Worm (Caenorhabditis elegans): Measurements from ENCODE around the gene gsr-1.

Gene gsr-1

DNA sequence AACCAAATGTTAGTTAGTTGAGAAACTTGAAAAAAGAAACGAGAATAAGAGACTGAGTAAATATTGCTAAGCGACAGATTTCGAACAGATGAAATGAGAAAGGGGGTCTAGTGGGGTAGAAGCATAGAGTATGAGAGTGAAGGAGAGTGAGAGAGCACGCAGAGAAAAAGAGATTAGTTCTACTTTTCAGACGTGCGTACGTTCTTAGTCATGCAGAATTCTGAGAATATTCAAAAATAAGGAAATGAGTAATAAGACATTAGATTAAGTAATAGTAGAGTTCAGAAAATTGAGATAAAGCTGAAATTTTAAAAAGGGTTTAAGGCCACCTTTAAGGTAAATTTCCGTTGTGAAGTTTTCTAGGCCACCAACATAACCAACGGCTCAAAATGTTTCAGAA lies 20.3 kb downstream of the gsr-1 start:
- TF ChIP-seq pax-1 (tag; optimal IDR thresholded peaks at IDR 0.05) (peak; percentile 15), ceh-22 (tag; optimal IDR thresholded peaks at IDR 0.05) (no peak)

DNA sequence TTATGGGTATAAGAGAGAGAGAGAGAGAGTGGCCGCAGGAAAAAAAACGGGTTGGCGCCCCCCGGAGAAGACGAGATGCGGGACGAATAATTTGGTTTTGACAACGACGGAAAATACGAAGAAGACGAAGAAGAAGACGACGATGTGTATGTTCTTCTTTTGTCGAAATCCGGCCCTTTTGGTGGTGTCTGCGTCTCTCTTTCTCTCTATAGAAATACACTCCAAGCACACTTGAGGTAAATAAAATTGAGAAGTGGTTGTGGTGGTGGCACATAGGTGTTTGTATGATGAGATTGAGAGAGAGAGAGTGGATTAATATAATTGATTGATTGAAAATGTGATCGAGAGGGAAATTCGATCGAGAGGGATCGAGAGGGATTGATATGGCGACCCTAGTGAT lies 22.1 kb downstream of the gsr-1 start:
- no peak for TF ChIP-seq zip-5 (tag; optimal IDR thresholded peaks at IDR 0.05)
- TF ChIP-seq ceh-14 (tag; optimal IDR thresholded peaks at IDR 0.05) = no peak
- TF ChIP-seq rnt-1 (tag; optimal IDR thresholded peaks at IDR 0.05) = no peak
- no peak for TF ChIP-seq pax-1 (tag; optimal IDR thresholded peaks at IDR 0.05)
- no peak for TF ChIP-seq ahr-1 (tag; optimal IDR thresholded peaks at IDR 0.05)
- TF ChIP-seq fkh-6 (tag; optimal IDR thresholded peaks at IDR 0.05) = no peak
- peak; percentile 43 for TF ChIP-seq ceh-22 (tag; optimal IDR thresholded peaks at IDR 0.05)
- peak; percentile 79 for TF ChIP-seq unc-42 (tag; optimal IDR thresholded peaks at IDR 0.05)
- no peak for TF ChIP-seq hlh-8 (tag; optimal IDR thresholded peaks at IDR 0.05)
- TF ChIP-seq C38D4.7 (GFP tag; optimal IDR thresholded peaks at IDR 0.05) = no peak
- TF ChIP-seq pqm-1 (tag; optimal IDR thresholded peaks at IDR 0.05) = no peak
- no peak for TF ChIP-seq tbx-2 (tag; optimal IDR thresholded peaks at IDR 0.05)
- TF ChIP-seq syd-9 (tag; optimal IDR thresholded peaks at IDR 0.05) = no peak
- no peak for TF ChIP-seq ceh-2 (tag; optimal IDR thresholded peaks at IDR 0.05)
- peak; percentile 5 for TF ChIP-seq ceh-34 (tag; optimal IDR thresholded peaks at IDR 0.05)
- TF ChIP-seq K09A11.1 (tag; optimal IDR thresholded peaks at IDR 0.05; ENCODE audit: insufficient read depth) = no peak
- TF ChIP-seq nfya-1 (tag; optimal IDR thresholded peaks at IDR 0.05) = peak; percentile 2
- no peak for TF ChIP-seq ceh-24 (tag; optimal IDR thresholded peaks at IDR 0.05)
- TF ChIP-seq sox-4 (tag; optimal IDR thresholded peaks at IDR 0.05) = no peak
- no peak for TF ChIP-seq pros-1 (tag; optimal IDR thresholded peaks at IDR 0.05)
- TF ChIP-seq ceh-30 (tag; optimal IDR thresholded peaks at IDR 0.05) = no peak
- TF ChIP-seq unc-55 (GFP tag; optimal IDR thresholded peaks at IDR 0.05) = no peak
- no peak for TF ChIP-seq ref-2 (tag; optimal IDR thresholded peaks at IDR 0.05)
- no peak for TF ChIP-seq lim-6 (tag; optimal IDR thresholded peaks at IDR 0.05)
- no peak for TF ChIP-seq ceh-19 (GFP tag; optimal IDR thresholded peaks at IDR 0.05)
- no peak for TF ChIP-seq sox-2 (GFP tag; IDR thresholded peaks at IDR 0.05)
- TF ChIP-seq unc-86 (tag; optimal IDR thresholded peaks at IDR 0.05) = no peak
- TF ChIP-seq hlh-15 (tag; optimal IDR thresholded peaks at IDR 0.05) = no peak
- TF ChIP-seq ceh-31 (tag; optimal IDR thresholded peaks at IDR 0.05) = peak; percentile 21
- no peak for TF ChIP-seq hlh-30 (tag; optimal IDR thresholded peaks at IDR 0.05; ENCODE audit: insufficient read depth)

DNA sequence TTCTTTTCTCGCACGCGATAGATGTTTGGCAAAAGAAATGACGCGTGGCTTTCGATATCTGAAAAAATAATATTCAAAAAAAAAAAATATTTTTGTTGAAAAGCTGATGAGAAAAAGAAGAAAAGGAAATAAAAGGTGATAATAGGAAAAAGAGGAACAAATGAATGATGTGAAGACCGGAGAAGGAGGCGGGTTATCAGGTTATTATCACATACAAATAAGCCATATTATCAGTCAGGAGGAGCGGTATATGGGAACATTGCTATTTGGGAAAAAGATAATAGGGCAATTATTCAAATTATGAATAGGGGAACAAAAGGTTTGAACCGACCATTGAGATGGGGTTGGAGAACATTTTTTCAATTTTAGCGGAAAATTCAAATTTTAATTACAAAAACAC lies 23.4 kb downstream of the gsr-1 start:
- TF ChIP-seq elt-2 (tag; optimal IDR thresholded peaks at IDR 0.05) (peak; percentile 89), ceh-18 (tag; optimal IDR thresholded peaks at IDR 0.05) (no peak), elt-4 (tag; optimal IDR thresholded peaks at IDR 0.05) (no peak), tbx-7 (tag; optimal IDR thresholded peaks at IDR 0.05) (no peak), nfya-1 (tag; optimal IDR thresholded peaks at IDR 0.05) (no peak), lin-11 (tag; optimal IDR thresholded peaks at IDR 0.05) (no peak)

DNA sequence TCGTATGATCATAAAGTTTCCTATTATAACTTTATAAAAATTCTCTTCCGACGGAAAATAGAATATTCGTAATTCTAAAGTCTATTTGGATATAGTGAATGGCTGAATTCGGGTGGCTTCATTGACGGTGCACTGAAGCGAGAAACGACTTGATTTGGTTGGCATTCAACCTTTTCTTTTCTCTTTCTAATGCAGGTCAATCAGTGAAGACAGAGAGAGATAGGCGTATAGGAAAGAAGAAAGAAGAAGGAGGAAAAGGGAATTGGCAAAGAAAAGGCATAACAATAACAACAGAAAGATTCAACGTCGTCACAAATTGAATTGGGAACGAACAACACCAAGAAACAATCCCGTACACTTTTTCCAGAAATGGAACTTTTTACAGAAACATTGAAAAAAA lies 24.8 kb downstream of the gsr-1 start:
- TF ChIP-seq pat-9 (tag; optimal IDR thresholded peaks at IDR 0.05) (no peak), rnt-1 (tag; optimal IDR thresholded peaks at IDR 0.05) (no peak), ceh-31 (tag; optimal IDR thresholded peaks at IDR 0.05) (peak; percentile 14), K02D7.2 (tag; optimal IDR thresholded peaks at IDR 0.05) (no peak), pros-1 (tag; optimal IDR thresholded peaks at IDR 0.05) (no peak), ets-4 (tag; optimal IDR thresholded peaks at IDR 0.05) (no peak), hlh-15 (tag; optimal IDR thresholded peaks at IDR 0.05) (no peak)
